Fruit fly (Drosophila melanogaster): ENCODE results near the gene Ask1.
A peak's percentile ranks its signal among the peaks of the same experiment; 100 is the strongest.

- TF ChIP-seq rn (GFP tag; IDR thresholded peaks at IDR 0.05): no peak
- no peak for TF ChIP-seq CG34367 (tag; optimal IDR thresholded peaks at IDR 0.05)
- no peak for TF ChIP-seq D1 (tag; optimal IDR thresholded peaks at IDR 0.05)
- peak; percentile 51 for TF ChIP-seq fd96Ca (GFP tag; IDR thresholded peaks at IDR 0.05)
- no peak for TF ChIP-seq CG14655 (GFP tag; optimal IDR thresholded peaks at IDR 0.05)
- peak; percentile 41; the same call in 1 of the 3 replicates for TF ChIP-seq CG4496 (GFP tag; IDR thresholded peaks at IDR 0.05)
- no peak for TF ChIP-seq Pif1A (GFP tag; optimal IDR thresholded peaks at IDR 0.05)
- TF ChIP-seq EcR (GFP tag; optimal IDR thresholded peaks at IDR 0.05): no peak
- TF ChIP-seq CG10348 (GFP tag; IDR thresholded peaks at IDR 0.05): no peak
- TF ChIP-seq CG13204 (GFP tag; optimal IDR thresholded peaks at IDR 0.05): no peak
- no peak for TF ChIP-seq CG12605 (GFP tag; IDR thresholded peaks at IDR 0.05)
- TF ChIP-seq CG9948 (tag; optimal IDR thresholded peaks at IDR 0.05): no peak
- TF ChIP-seq Pif1B (GFP tag; optimal IDR thresholded peaks at IDR 0.05): no peak
- TF ChIP-seq CG8159 (tag; optimal IDR thresholded peaks at IDR 0.05): peak; percentile 22
Measured at dm6 chr3R:19880431-19880939, 966 bp downstream of the Ask1 start.

Data from whole organism, pupa.